Fruit fly (Drosophila melanogaster) whole organism, embryonic: ENCODE measurements around the gene CG33325.

Source experiments
- Aef1 ChIP-seq: fragments of 200-800 bp; sonication (Bioruptor generic); IDR thresholded peaks from 3 replicates; pipeline ENCODE4 v1.3.6; 2022; ENCODE audit warnings: missing biosample characterization, missing genetic modification characterization
- Asciz ChIP-seq: fragments of 200-800 bp; sonication (Bioruptor generic); optimal IDR thresholded peaks from 2 replicates; lab custom pipeline; 2017; ENCODE audit warnings: missing biosample characterization, mild to moderate bottlenecking, missing genetic modification characterization, missing genetic modification reagents
- BEAF-32 ChIP-seq: fragments of 200-800 bp; sonication (Bioruptor generic); optimal IDR thresholded peaks from 3 replicates; lab custom pipeline; 2017; ENCODE audit warnings: missing biosample characterization, missing genetic modification characterization, mild to moderate bottlenecking, moderate library complexity, missing genetic modification reagents
- CG10366 ChIP-seq: fragments of 200-800 bp; sonication (Bioruptor generic); IDR thresholded peaks from 2 replicates; pipeline ENCODE4 v1.3.6; 2022; ENCODE audit warnings: missing biosample characterization, missing genetic modification characterization
- CG10431 ChIP-seq: fragments of 200-800 bp; sonication (Bioruptor generic); optimal IDR thresholded peaks from 3 replicates; lab custom pipeline; 2018; ENCODE audit warnings: missing biosample characterization, mild to moderate bottlenecking, missing genetic modification characterization
- CG10543 ChIP-seq: fragments of 200-800 bp; sonication (Bioruptor generic); optimal IDR thresholded peaks from 3 replicates; lab custom pipeline; 2017; ENCODE audit warnings: missing biosample characterization, mild to moderate bottlenecking, missing genetic modification characterization, moderate library complexity
- CG12744 ChIP-seq: fragments of 200-800 bp; sonication (Bioruptor generic); optimal IDR thresholded peaks from 2 replicates; lab custom pipeline; 2016; ENCODE audit warnings: missing biosample characterization, missing genetic modification characterization
- CG12769 ChIP-seq: fragments of 200-800 bp; sonication (Bioruptor generic); optimal IDR thresholded peaks from 2 replicates; lab custom pipeline; 2019; ENCODE audit warnings: missing biosample characterization, mild to moderate bottlenecking, missing genetic modification characterization, moderate library complexity
- CG13424 ChIP-seq: fragments of 200-800 bp; sonication (Bioruptor generic); optimal IDR thresholded peaks from 2 replicates; lab custom pipeline; 2019; ENCODE audit warnings: missing biosample characterization, mild to moderate bottlenecking, missing genetic modification characterization, moderate library complexity
- CG1792 ChIP-seq: fragments of 200-800 bp; sonication (Bioruptor generic); optimal IDR thresholded peaks from 2 replicates; lab custom pipeline; 2016; ENCODE audit warnings: missing biosample characterization, missing genetic modification characterization
- CG42726 ChIP-seq: fragments of 200-800 bp; sonication (Bioruptor generic); IDR thresholded peaks from 2 replicates; pipeline ENCODE4 v1.3.6; 2022; ENCODE audit warnings: missing biosample characterization, missing genetic modification characterization; ENCODE audit not compliant: partially characterized antibody
- CG4328 ChIP-seq: fragments of 200-800 bp; sonication (Bioruptor generic); optimal IDR thresholded peaks from 3 replicates; lab custom pipeline; 2017; ENCODE audit warnings: missing biosample characterization, missing genetic modification reagents, missing genetic modification characterization
- CG43689 ChIP-seq: fragments of 200-800 bp; sonication (Bioruptor generic); IDR thresholded peaks from 2 replicates; pipeline ENCODE4 v1.3.6; 2022; ENCODE audit warnings: missing biosample characterization, missing genetic modification characterization
- CG7745 ChIP-seq: fragments of 200-800 bp; sonication (Bioruptor generic); optimal IDR thresholded peaks from 2 replicates; lab custom pipeline; 2018; ENCODE audit warnings: missing biosample characterization, mild to moderate bottlenecking, missing genetic modification characterization, moderate library complexity
- D ChIP-seq, 2 experiments: fragments of 200-800 bp in 1 of 2; fragments of >200 bp in 1 of 2; sonication (Bioruptor generic) in 1 of 2; optimal IDR thresholded peaks; 2 replicates in 1 of 2; 3 replicates in 1 of 2; lab custom pipeline; 2017; ENCODE audit warnings: mild to moderate bottlenecking in 1 of 2, missing biosample characterization in 1 of 2, missing genetic modification characterization in 1 of 2, missing genetic modification reagents in 1 of 2
- E2f2 ChIP-seq: fragments of 200-800 bp; sonication (Bioruptor generic); IDR thresholded peaks from 2 replicates; pipeline ENCODE4 v1.3.6; 2022; ENCODE audit warnings: missing biosample characterization, missing genetic modification characterization
- ERR ChIP-seq: fragments of 200-800 bp; sonication (Bioruptor generic); optimal IDR thresholded peaks from 2 replicates; lab custom pipeline; 2016; ENCODE audit warnings: missing biosample characterization, missing genetic modification characterization
- Fer3 ChIP-seq: fragments of 200-800 bp; sonication (Bioruptor generic); optimal IDR thresholded peaks from 2 replicates; lab custom pipeline; 2018; ENCODE audit warnings: missing biosample characterization, mild to moderate bottlenecking, missing genetic modification characterization, moderate library complexity
- Hand ChIP-seq: fragments of 200-800 bp; sonication (Bioruptor generic); optimal IDR thresholded peaks from 2 replicates; lab custom pipeline; 2017; ENCODE audit warnings: mild to moderate bottlenecking, missing biosample characterization, missing genetic modification reagents, missing genetic modification characterization
- Hr51 ChIP-seq, 2 experiments: fragments of 200-800 bp; sonication (Bioruptor generic); optimal IDR thresholded peaks; 2 replicates in 1 of 2; 3 replicates in 1 of 2; lab custom pipeline; 2016 to 2018; ENCODE audit warnings: missing biosample characterization in 2 of 2, missing genetic modification characterization in 2 of 2, mild to moderate bottlenecking in 1 of 2, moderate library complexity in 1 of 2
- Nf-YA ChIP-seq: fragments of 200-800 bp; sonication (Bioruptor generic); IDR thresholded peaks from 2 replicates; pipeline ENCODE4 v1.3.6; 2022; ENCODE audit warnings: missing biosample characterization, missing genetic modification characterization
- Opbp ChIP-seq: fragments of 200-800 bp; sonication (Bioruptor generic); IDR thresholded peaks from 3 replicates; pipeline ENCODE4 v1.3.6; 2022; ENCODE audit warnings: missing biosample characterization, missing genetic modification characterization; ENCODE audit not compliant: partially characterized antibody
- Pdp1 ChIP-seq, 2 experiments: fragments of 200-800 bp; sonication (Bioruptor generic); optimal IDR thresholded peaks; 3 replicates each; lab custom pipeline; 2016; ENCODE audit warnings: missing biosample characterization in 2 of 2, missing genetic modification characterization in 2 of 2, mild to moderate bottlenecking in 1 of 2, moderate library complexity in 1 of 2
- Vsx1 ChIP-seq: fragments of 200-800 bp; sonication (Bioruptor generic); optimal IDR thresholded peaks from 2 replicates; lab custom pipeline; 2017; ENCODE audit warnings: missing biosample characterization, mild to moderate bottlenecking, missing genetic modification characterization, missing genetic modification reagents
- ab ChIP-seq: fragments of 200-800 bp; sonication (Bioruptor generic); optimal IDR thresholded peaks from 2 replicates; lab custom pipeline; 2016; ENCODE audit warnings: missing biosample characterization, missing genetic modification characterization
- bbx ChIP-seq: fragments of 200-800 bp; sonication (Bioruptor generic); IDR thresholded peaks from 2 replicates; pipeline ENCODE4 v1.3.6; 2022; ENCODE audit warnings: missing biosample characterization, missing genetic modification characterization; ENCODE audit not compliant: partially characterized antibody
- dmrt11E ChIP-seq: fragments of 200-800 bp; sonication (Bioruptor generic); optimal IDR thresholded peaks from 3 replicates; lab custom pipeline; 2018; ENCODE audit warnings: missing biosample characterization, mild to moderate bottlenecking, missing genetic modification characterization, moderate library complexity
- exex ChIP-seq: fragments of 200-800 bp; sonication (Bioruptor generic); optimal IDR thresholded peaks from 4 replicates; lab custom pipeline; 2018; ENCODE audit warnings: missing biosample characterization, mild to moderate bottlenecking, missing genetic modification characterization, moderate library complexity
- her ChIP-seq: fragments of 200-800 bp; sonication (Bioruptor generic); optimal IDR thresholded peaks from 2 replicates; lab custom pipeline; 2016; ENCODE audit warnings: missing biosample characterization, missing genetic modification characterization
- lilli ChIP-seq: fragments of 200-800 bp; sonication (Bioruptor generic); optimal IDR thresholded peaks from 3 replicates; lab custom pipeline; 2016; ENCODE audit warnings: missing biosample characterization, missing genetic modification characterization
- lola ChIP-seq, 3 experiments: fragments of >200 bp in 2 of 3; fragments of 200-800 bp in 1 of 3; sonication (Bioruptor generic) in 1 of 3; optimal IDR thresholded peaks; 2 replicates each; lab custom pipeline; 2017 to 2019; ENCODE audit warnings: missing biosample characterization in 3 of 3, missing genetic modification characterization in 3 of 3, mild to moderate bottlenecking in 1 of 3, moderate library complexity in 1 of 3
- nau ChIP-seq: fragments of 200-800 bp; sonication (Bioruptor generic); optimal IDR thresholded peaks from 3 replicates; lab custom pipeline; 2017; ENCODE audit warnings: missing biosample characterization, mild to moderate bottlenecking, missing genetic modification characterization, missing genetic modification reagents
- onecut ChIP-seq: fragments of 200-800 bp; sonication (Bioruptor generic); IDR thresholded peaks from 2 replicates; pipeline ENCODE4 v1.3.6; 2022; ENCODE audit warnings: missing biosample characterization, missing genetic modification characterization
- ranshi ChIP-seq: fragments of 200-800 bp; sonication (Bioruptor generic); IDR thresholded peaks from 2 replicates; pipeline ENCODE4 v1.3.6; 2022; ENCODE audit warnings: missing biosample characterization, missing genetic modification characterization
- ro ChIP-seq: fragments of 200-800 bp; sonication (Bioruptor generic); IDR thresholded peaks from 2 replicates; pipeline ENCODE4 v1.3.6; 2022; ENCODE audit warnings: missing biosample characterization, missing genetic modification characterization
- sd ChIP-seq: fragments of 200-800 bp; sonication (Bioruptor generic); optimal IDR thresholded peaks from 3 replicates; lab custom pipeline; 2018; ENCODE audit warnings: missing biosample characterization, mild to moderate bottlenecking, missing genetic modification characterization, moderate library complexity
- sens ChIP-seq: fragments of 200-800 bp; sonication (Bioruptor generic); peaks from one replicate; lab custom pipeline; 2016; ENCODE audit warnings: missing biosample characterization, missing genetic modification characterization
- slp2 ChIP-seq: fragments of 200-800 bp; sonication (Bioruptor generic); optimal IDR thresholded peaks from 2 replicates; lab custom pipeline; 2016; ENCODE audit warnings: missing biosample characterization, missing genetic modification characterization
- ssp ChIP-seq: fragments of 200-800 bp; sonication (Bioruptor generic); IDR thresholded peaks from 2 replicates; pipeline ENCODE4 v1.3.6; 2022; ENCODE audit warnings: missing biosample characterization, missing genetic modification characterization
- sug ChIP-seq: fragments of 200-800 bp; optimal IDR thresholded peaks from 2 replicates; lab custom pipeline; 2019; ENCODE audit warnings: missing biosample characterization, mild to moderate bottlenecking, missing genetic modification characterization, moderate library complexity
- trh ChIP-seq: fragments of 200-800 bp; sonication (Bioruptor generic); optimal IDR thresholded peaks from 2 replicates; lab custom pipeline; 2016; ENCODE audit warnings: missing biosample characterization, missing genetic modification characterization
- twi ChIP-seq: fragments of 200-800 bp; optimal IDR thresholded peaks from 2 replicates; lab custom pipeline; 2019; ENCODE audit warnings: missing biosample characterization, mild to moderate bottlenecking, missing genetic modification characterization, moderate library complexity
- zfh2 ChIP-seq: fragments of 200-800 bp; sonication (Bioruptor generic); optimal IDR thresholded peaks from 2 replicates; lab custom pipeline; 2016; ENCODE audit warnings: missing biosample characterization, missing genetic modification characterization

The CG33325 gene

DNA sequence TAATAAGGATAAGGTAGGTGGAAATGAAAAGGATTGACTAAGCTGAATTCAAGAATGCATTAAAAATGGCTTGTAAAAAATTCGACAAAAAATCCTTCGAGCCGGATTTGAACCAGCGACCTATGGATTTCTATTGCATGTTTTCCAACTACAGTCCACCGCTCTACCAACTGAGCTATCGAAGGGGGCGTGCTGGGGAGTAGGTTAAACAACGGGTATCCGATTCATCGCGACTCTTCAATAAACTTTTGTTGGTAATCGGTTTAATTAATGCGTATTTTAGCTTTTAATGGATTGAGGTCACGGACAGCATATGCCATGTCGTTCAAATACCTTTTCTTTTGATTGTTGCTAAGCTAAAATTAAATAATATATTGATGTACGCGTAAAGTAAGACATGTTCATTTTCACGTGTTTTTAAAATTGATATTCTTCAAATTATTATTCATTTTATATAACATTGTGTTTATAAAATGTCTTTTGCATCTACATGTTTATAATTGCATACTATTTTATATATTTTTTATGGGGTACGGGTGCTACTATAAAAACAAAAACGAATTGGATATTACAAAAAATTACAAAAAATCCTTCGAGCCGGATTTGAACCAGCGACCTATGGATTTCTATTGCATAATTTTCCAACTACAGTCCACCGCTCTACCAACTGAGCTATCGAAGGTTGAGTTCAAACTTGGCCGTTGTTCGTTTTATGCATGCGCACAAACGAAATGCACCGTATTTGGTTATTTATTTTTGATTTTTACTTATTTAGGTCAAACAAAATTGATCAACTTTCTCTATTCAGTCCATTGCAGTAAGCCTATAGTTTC lies 11.6 kb downstream of the CG33325 start (continued):
- TF ChIP-seq slp2 (GFP tag; lab: Kevin White, UChicago) (no peak), Fer3 (tag; lab: Kevin White, UChicago) (no peak), CG10366 (GFP tag; lab: Robert Waterston, UW) (no peak), CG10543 (peak; percentile 1)
- TF ChIP-seq, all 482 proteins: peak for 55

DNA sequence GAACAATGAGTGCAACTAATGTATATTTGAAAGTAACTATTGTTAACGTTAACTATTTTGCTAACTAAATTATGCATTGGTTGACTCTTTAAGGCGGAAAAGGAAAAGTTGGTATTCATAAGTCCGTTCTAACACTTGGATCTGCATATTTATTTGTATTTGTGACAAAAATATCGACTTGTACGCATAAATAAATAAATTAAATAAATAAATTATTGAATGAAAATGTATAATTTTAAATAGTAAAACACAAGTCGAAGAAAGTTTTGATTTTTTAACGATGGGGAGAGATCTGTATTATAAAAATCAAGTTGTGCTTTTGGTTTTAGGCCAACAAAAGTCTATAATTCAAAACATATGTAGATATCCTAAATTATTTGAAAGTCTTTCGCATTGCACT lies 12.3 kb downstream of the CG33325 start, which contains the start of gene CG8036:
Gene CG8036, plus strand, starts transcription at position 301 of the 400 bp plus-strand sequence.
- TF ChIP-seq CG42726 (GFP tag; lab: Robert Waterston, UW) (no peak), ERR (GFP tag; lab: Kevin White, UChicago) (no peak), ab (GFP tag; lab: Kevin White, UChicago) (no peak), Hr51 (GFP tag; optimal IDR thresholded peaks at IDR 0.05; lab: Kevin White, UChicago) (no peak), Nf-YA (GFP tag; lab: Robert Waterston, UW) (no peak), Asciz (GFP tag; lab: Kevin White, UChicago) (no peak), CG43689 (no peak), trh (GFP tag; lab: Kevin White, UChicago) (no peak), ro (GFP tag; lab: Robert Waterston, UW) (no peak), bbx (GFP tag; lab: Robert Waterston, UW) (no peak), CG1792 (GFP tag; lab: Kevin White, UChicago) (no peak), sens (GFP tag; lab: Kevin White, UChicago) (no peak), Aef1 (GFP tag; lab: Robert Waterston, UW) (no peak), CG12744 (GFP tag; lab: Kevin White, UChicago) (no peak), Hand (GFP tag; lab: Kevin White, UChicago) (no peak), ssp (GFP tag; lab: Robert Waterston, UW) (no peak), dmrt11E (no peak), CG10366 (GFP tag; lab: Robert Waterston, UW) (no peak), her (GFP tag; lab: Kevin White, UChicago) (no peak)

DNA sequence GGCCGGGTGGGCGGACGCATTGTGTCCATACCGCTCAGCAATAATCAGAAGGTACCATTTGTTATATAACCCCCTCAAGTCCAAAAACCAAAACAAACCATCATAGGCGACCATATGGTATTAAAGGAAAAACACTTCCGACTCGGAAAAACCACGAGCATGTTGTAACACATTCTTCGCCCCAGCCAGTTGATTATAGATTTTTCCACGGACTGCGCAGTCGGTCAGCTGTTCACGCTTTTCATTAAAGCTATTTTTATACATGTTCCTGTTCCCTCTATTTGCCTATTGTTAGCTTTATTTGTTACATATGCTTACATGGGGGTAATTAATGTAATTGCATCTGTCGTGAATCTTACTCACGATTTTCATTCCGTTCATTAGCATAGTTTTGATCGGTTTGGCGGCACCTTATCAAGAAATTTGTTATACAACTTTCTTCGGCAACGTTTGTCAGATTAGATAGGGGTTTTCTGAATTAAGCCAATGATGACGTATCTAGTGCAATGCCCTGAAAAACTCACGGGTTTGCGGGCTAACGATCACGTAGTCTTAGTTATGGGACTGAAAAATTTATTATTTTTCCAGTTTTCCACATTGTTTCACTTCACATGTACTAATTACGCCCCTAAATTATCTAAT lies 15.0 kb downstream of the CG33325 start:
- TF ChIP-seq CG12769 (peak; percentile 0), E2f2 (no peak), CG13424 (tag; lab: Kevin White, UChicago) (no peak), BEAF-32 (GFP tag; lab: Kevin White, UChicago) (no peak), lilli (no peak), D (optimal IDR thresholded peaks at IDR 0.05; lab: Kevin White, UChicago) (no peak), D (GFP tag; optimal IDR thresholded peaks at IDR 0.05; lab: Kevin White, UChicago) (no peak), CG10431 (GFP tag; lab: Kevin White, UChicago) (peak; percentile 76), exex (tag; lab: Kevin White, UChicago) (peak; percentile 38), CG4328 (GFP tag; lab: Kevin White, UChicago) (no peak), nau (GFP tag; lab: Kevin White, UChicago) (peak; percentile 2), Pdp1 (GFP tag; optimal IDR thresholded peaks at IDR 0.05; lab: Kevin White, UChicago) (peak in 1 of 2 experiments; percentile 96), CG7745 (tag; lab: Kevin White, UChicago) (peak; percentile 30), onecut (peak; percentile 99), lola (GFP tag; optimal IDR thresholded peaks at IDR 0.05; lab: Kevin White, UChicago) (no peak), sd (tag; lab: Kevin White, UChicago) (peak; percentile 54), sug (tag; lab: Kevin White, UChicago) (peak; percentile 2), zfh2 (GFP tag; lab: Kevin White, UChicago) (no peak), Vsx1 (GFP tag; lab: Kevin White, UChicago) (peak; percentile 41), twi (tag; lab: Kevin White, UChicago) (peak; percentile 46), Opbp (no peak), ranshi (no peak)
